Worm (Caenorhabditis elegans) whole organism, L1 larva: ENCODE data around the gene npp-3.

Source experiments
- C04F5.9 ChIP-seq: sonication (generic microtip); optimal IDR thresholded peaks from 2 replicates; lab custom pipeline; 2016; ENCODE audit warnings: missing genetic modification characterization, missing compliant biosample characterization
- C34B4.2 ChIP-seq: sonication (generic microtip); optimal IDR thresholded peaks from 2 replicates; lab custom pipeline; 2017; ENCODE audit warnings: mild to moderate bottlenecking, missing genetic modification characterization, missing compliant biosample characterization
- ama-1 ChIP-seq: fragments of 150-350 bp; optimal IDR thresholded peaks from 2 replicates; lab custom pipeline; 2014
- blmp-1 ChIP-seq: fragments of 150-350 bp; optimal IDR thresholded peaks from 2 replicates; lab custom pipeline; 2014; ENCODE audit warnings: missing biosample characterization, missing genetic modification characterization
- ceh-82 ChIP-seq, 3 experiments: fragments of 150-350 bp in 1 of 3; sonication (generic microtip) in 2 of 3; optimal IDR thresholded peaks; 2 replicates each; lab custom pipeline; 2014 to 2017; ENCODE audit warnings: missing biosample characterization in 3 of 3, missing genetic modification characterization in 3 of 3
- ceh-90 ChIP-seq: sonication (generic microtip); optimal IDR thresholded peaks from 2 replicates; lab custom pipeline; 2016; ENCODE audit warnings: missing genetic modification characterization, missing compliant biosample characterization
- ces-1 ChIP-seq: fragments of 150-350 bp; optimal IDR thresholded peaks from 2 replicates; lab custom pipeline; 2014; ENCODE audit warnings: missing biosample characterization, missing genetic modification reagents, missing genetic modification characterization
- dsc-1 ChIP-seq: sonication (generic microtip); optimal IDR thresholded peaks from 2 replicates; lab custom pipeline; 2016; ENCODE audit warnings: mild to moderate bottlenecking, missing genetic modification characterization, missing compliant biosample characterization
- efl-1 ChIP-seq, 4 experiments: fragments of 150-350 bp; optimal IDR thresholded peaks in 3 of 4; peaks in 1 of 4; 1 replicate in 1 of 4; 2 replicates in 3 of 4; lab custom pipeline; 2014; ENCODE audit warnings: missing biosample characterization in 2 of 4, missing genetic modification characterization in 2 of 4, missing genetic modification reagents in 2 of 4
- efl-3 ChIP-seq: fragments of 200-800 bp; sonication (Bioruptor generic); optimal IDR thresholded peaks from 2 replicates; lab custom pipeline; 2018; ENCODE audit warnings: mild to moderate bottlenecking, missing genetic modification characterization, missing compliant biosample characterization
- egl-27 ChIP-seq, 2 experiments: fragments of 150-350 bp in 1 of 2; sonication (generic microtip); optimal IDR thresholded peaks; 3 replicates each; lab custom pipeline; 2017 to 2018; ENCODE audit warnings: missing biosample characterization in 2 of 2, missing genetic modification characterization in 2 of 2, missing genetic modification reagents in 2 of 2
- elt-2 ChIP-seq: sonication (generic microtip); optimal IDR thresholded peaks from 2 replicates; lab custom pipeline; 2016; ENCODE audit warnings: missing genetic modification characterization, mild to moderate bottlenecking, inconsistent platforms, missing compliant biosample characterization, missing genetic modification reagents
- elt-3 ChIP-seq, 6 experiments: fragments of 150-350 bp in 1 of 6; sonication (generic microtip); optimal IDR thresholded peaks; 2 replicates each; lab custom pipeline; 2017 to 2018; ENCODE audit warnings: missing biosample characterization in 6 of 6, missing genetic modification characterization in 6 of 6, inconsistent platforms in 1 of 6
- ets-5 ChIP-seq: fragments of 200-800 bp; sonication (Bioruptor generic); IDR thresholded peaks from 2 replicates; pipeline ENCODE4 v1.3.6; 2022; ENCODE audit warnings: missing genetic modification characterization, missing compliant biosample characterization
- fkh-10 ChIP-seq: sonication (generic microtip); optimal IDR thresholded peaks from 2 replicates; lab custom pipeline; 2017; ENCODE audit warnings: missing biosample characterization, missing genetic modification reagents, missing genetic modification characterization
- fkh-8 ChIP-seq: sonication (generic microtip); optimal IDR thresholded peaks from 2 replicates; lab custom pipeline; 2016; ENCODE audit warnings: mild to moderate bottlenecking, missing genetic modification characterization, missing compliant biosample characterization
- grh-1 ChIP-seq: fragments of 200-800 bp; sonication (Bioruptor generic); IDR thresholded peaks from 2 replicates; pipeline ENCODE4 v1.3.6; 2022; ENCODE audit warnings: missing genetic modification reagents, missing genetic modification characterization, missing compliant biosample characterization
- hlh-4 ChIP-seq: sonication (generic microtip); optimal IDR thresholded peaks from 2 replicates; lab custom pipeline; 2016; ENCODE audit warnings: mild to moderate bottlenecking, missing genetic modification characterization, missing compliant biosample characterization
- lin-13 ChIP-seq: fragments of 150-350 bp; optimal IDR thresholded peaks from 2 replicates; lab custom pipeline; 2014; ENCODE audit warnings: missing biosample characterization, missing genetic modification reagents, missing genetic modification characterization
- lin-14 ChIP-seq: fragments of 200-800 bp; sonication (Bioruptor generic); optimal IDR thresholded peaks from 2 replicates; lab custom pipeline; 2018; ENCODE audit warnings: mild to moderate bottlenecking, missing genetic modification characterization, moderate library complexity, missing compliant biosample characterization
- lin-35 ChIP-seq, 2 experiments: fragments of 150-350 bp; optimal IDR thresholded peaks; 2 replicates each; lab custom pipeline; 2014; ENCODE audit warnings: missing biosample characterization in 2 of 2, missing genetic modification characterization in 2 of 2, missing genetic modification reagents in 2 of 2
- lin-39 ChIP-seq: fragments of 150-350 bp; optimal IDR thresholded peaks from 2 replicates; lab custom pipeline; 2014; ENCODE audit warnings: missing biosample characterization, missing genetic modification reagents, missing genetic modification characterization
- lsy-2 ChIP-seq, 2 experiments: fragments of 150-350 bp; optimal IDR thresholded peaks; 2 replicates each; lab custom pipeline; 2014; ENCODE audit warnings: missing biosample characterization in 2 of 2, missing genetic modification characterization in 2 of 2
- mdl-1 ChIP-seq, 2 experiments: fragments of 150-350 bp; optimal IDR thresholded peaks; 2 replicates each; lab custom pipeline; 2014 to 2017; ENCODE audit warnings: missing biosample characterization in 2 of 2, missing genetic modification characterization in 2 of 2, inconsistent platforms in 1 of 2
- mef-2 ChIP-seq: fragments of 150-350 bp; optimal IDR thresholded peaks from 2 replicates; lab custom pipeline; 2014; ENCODE audit warnings: missing biosample characterization, missing genetic modification characterization
- nhr-11 ChIP-seq: fragments of 150-350 bp; optimal IDR thresholded peaks from 2 replicates; lab custom pipeline; 2014; ENCODE audit warnings: missing biosample characterization, missing genetic modification characterization
- nhr-19 ChIP-seq: fragments of 200-800 bp; sonication (Bioruptor generic); conservative IDR thresholded peaks from 2 replicates; pipeline ENCODE4 v1.3.6; 2022; ENCODE audit warnings: missing genetic modification characterization, missing compliant biosample characterization
- nhr-20 ChIP-seq: sonication (generic microtip); optimal IDR thresholded peaks from 2 replicates; lab custom pipeline; 2016; ENCODE audit warnings: mild to moderate bottlenecking, missing genetic modification characterization, missing compliant biosample characterization
- nhr-28 ChIP-seq: fragments of 150-350 bp; optimal IDR thresholded peaks from 2 replicates; lab custom pipeline; 2014; ENCODE audit warnings: missing biosample characterization, missing genetic modification characterization
- nhr-71 ChIP-seq: sonication (generic microtip); optimal IDR thresholded peaks from 2 replicates; lab custom pipeline; 2016; ENCODE audit warnings: mild to moderate bottlenecking, missing genetic modification characterization, moderate library complexity, missing compliant biosample characterization
- nhr-76 ChIP-seq: sonication (generic microtip); optimal IDR thresholded peaks from 2 replicates; lab custom pipeline; 2017; ENCODE audit warnings: missing biosample characterization, missing genetic modification characterization
- nhr-77 ChIP-seq: fragments of 150-350 bp; optimal IDR thresholded peaks from 2 replicates; lab custom pipeline; 2014; ENCODE audit warnings: missing biosample characterization, missing genetic modification characterization
- nhr-84 ChIP-seq: sonication (generic microtip); optimal IDR thresholded peaks from 2 replicates; lab custom pipeline; 2017; ENCODE audit warnings: missing biosample characterization, missing genetic modification characterization
- nhr-85 ChIP-seq: sonication (generic microtip); peaks from one replicate; lab custom pipeline; 2016; ENCODE audit warnings: missing genetic modification characterization, inconsistent platforms, missing compliant biosample characterization
- nhr-90 ChIP-seq: sonication (generic microtip); optimal IDR thresholded peaks from 2 replicates; lab custom pipeline; 2016; ENCODE audit warnings: mild to moderate bottlenecking, missing genetic modification characterization, missing compliant biosample characterization; ENCODE audit not compliant: poor library complexity
- pqm-1 ChIP-seq: sonication (generic microtip); optimal IDR thresholded peaks from 3 replicates; lab custom pipeline; 2017; ENCODE audit warnings: missing biosample characterization, missing genetic modification characterization
- snpc-4 ChIP-seq: fragments of 150-350 bp; optimal IDR thresholded peaks from 2 replicates; lab custom pipeline; 2014; ENCODE audit warnings: missing biosample characterization, missing genetic modification characterization
- snu-23 ChIP-seq: sonication (generic microtip); optimal IDR thresholded peaks from 2 replicates; lab custom pipeline; 2016; ENCODE audit warnings: missing genetic modification characterization, missing compliant biosample characterization
- sox-4 ChIP-seq: sonication (generic microtip); optimal IDR thresholded peaks from 2 replicates; lab custom pipeline; 2016; ENCODE audit warnings: missing genetic modification characterization, missing compliant biosample characterization
- sptf-1 ChIP-seq: fragments of 150-350 bp; optimal IDR thresholded peaks from 2 replicates; lab custom pipeline; 2014; ENCODE audit warnings: missing biosample characterization, missing genetic modification characterization
- tbx-2 ChIP-seq: sonication (generic microtip); optimal IDR thresholded peaks from 2 replicates; lab custom pipeline; 2016; ENCODE audit warnings: missing genetic modification characterization, missing compliant biosample characterization
- tlp-1 ChIP-seq: fragments of 150-350 bp; optimal IDR thresholded peaks from 2 replicates; lab custom pipeline; 2014; ENCODE audit warnings: missing biosample characterization, missing genetic modification characterization
- unc-86 ChIP-seq: sonication (generic microtip); optimal IDR thresholded peaks from 2 replicates; lab custom pipeline; 2016; ENCODE audit warnings: missing genetic modification characterization, missing compliant biosample characterization
- unc-98 ChIP-seq: fragments of 200-800 bp; sonication (Bioruptor generic); IDR thresholded peaks from 2 replicates; pipeline ENCODE4 v1.3.6; 2022; ENCODE audit warnings: missing genetic modification characterization, missing compliant biosample characterization
- zag-1 ChIP-seq: fragments of 150-350 bp; optimal IDR thresholded peaks from 2 replicates; lab custom pipeline; 2014; ENCODE audit warnings: missing biosample characterization, missing genetic modification characterization
- zip-4 ChIP-seq: fragments of 200-800 bp; sonication (Bioruptor generic); optimal IDR thresholded peaks from 2 replicates; lab custom pipeline; 2018; ENCODE audit warnings: mild to moderate bottlenecking, missing genetic modification characterization, moderate library complexity, missing compliant biosample characterization

The npp-3 gene

ce11 chrII:11838353-11838752, 36.2 kb downstream of the npp-3 start (continued):
- TF ChIP-seq nhr-76 (tag; lab: Kevin White, UChicago) = no peak
- TF ChIP-seq efl-3 = no peak
- TF ChIP-seq egl-27 (tag; optimal IDR thresholded peaks at IDR 0.05; lab: Kevin White, UChicago) = no peak
- no peak for TF ChIP-seq lin-39 (tag; lab: Kevin White, UChicago)

- TF ChIP-seq blmp-1 (tag; lab: Kevin White, UChicago) = peak; percentile 75
- no peak for TF ChIP-seq nhr-76 (tag; lab: Kevin White, UChicago)
- TF ChIP-seq tbx-2 (tag; lab: Kevin White, UChicago) = peak; percentile 52
- peak; percentile 98 for TF ChIP-seq nhr-85
- peak; percentile 75 for TF ChIP-seq nhr-20 (tag; lab: Kevin White, UChicago)
- TF ChIP-seq ces-1 (GFP tag; lab: Kevin White, UChicago) = no peak
- no peak for TF ChIP-seq lin-39 (tag; lab: Kevin White, UChicago)
- TF ChIP-seq unc-98 (GFP tag; lab: Robert Waterston, UW) = no peak
- peak; percentile 19 for TF ChIP-seq mef-2 (tag; lab: Kevin White, UChicago)
- TF ChIP-seq zag-1 (tag; lab: Kevin White, UChicago) = no peak
- TF ChIP-seq pqm-1 (tag; lab: Kevin White, UChicago) = no peak
- TF ChIP-seq snpc-4 (tag; lab: Kevin White, UChicago) = no peak
- no peak for TF ChIP-seq zip-4
- TF ChIP-seq lin-35 (GFP tag; optimal IDR thresholded peaks at IDR 0.05; lab: Kevin White, UChicago) = peak in 1 of 2 experiments; percentile 52
- TF ChIP-seq elt-2 = peak; percentile 78
- TF ChIP-seq mdl-1 (tag; optimal IDR thresholded peaks at IDR 0.05; lab: Kevin White, UChicago) = peak in 1 of 2 experiments; percentile 27
- peak; percentile 40 for TF ChIP-seq nhr-90 (tag; lab: Kevin White, UChicago)
- TF ChIP-seq nhr-11 (tag; lab: Kevin White, UChicago) = no peak
- no peak for TF ChIP-seq sptf-1 (tag; lab: Kevin White, UChicago)
- peak; percentile 26; the same call in 1 of the 2 replicates for TF ChIP-seq grh-1
- TF ChIP-seq nhr-28 (tag; lab: Kevin White, UChicago) = no peak
- peak in 5 of 6 experiments; percentile 27 to 90 (median 68) for TF ChIP-seq elt-3 (tag; optimal IDR thresholded peaks at IDR 0.05; lab: Kevin White, UChicago)
- no peak for TF ChIP-seq dsc-1
- TF ChIP-seq sox-4 (tag; lab: Kevin White, UChicago) = no peak
- no peak for TF ChIP-seq fkh-8 (tag; lab: Kevin White, UChicago)
- TF ChIP-seq tlp-1 (tag; lab: Kevin White, UChicago) = no peak
- no peak for TF ChIP-seq unc-86 (tag; lab: Kevin White, UChicago)
- TF ChIP-seq nhr-77 (tag; lab: Kevin White, UChicago) = no peak
- TF ChIP-seq ama-1 (lab: Kevin White, UChicago) = no peak
- peak; percentile 62 for TF ChIP-seq nhr-19
- no peak for TF ChIP-seq C04F5.9 (tag; lab: Kevin White, UChicago)
- no peak for TF ChIP-seq ets-5 (GFP tag; lab: Robert Waterston, UW)
- TF ChIP-seq fkh-10 = no peak
- TF ChIP-seq nhr-71 (tag; lab: Kevin White, UChicago) = peak; percentile 73
- no peak for TF ChIP-seq ceh-82 (tag; optimal IDR thresholded peaks at IDR 0.05; lab: Kevin White, UChicago)
- peak; percentile 83 for TF ChIP-seq lin-14 (GFP tag; lab: Kevin White, UChicago)
- no peak for TF ChIP-seq C34B4.2
- no peak for TF ChIP-seq lin-13
- TF ChIP-seq efl-1 (optimal IDR thresholded peaks at IDR 0.05; lab: Kevin White, UChicago) = no peak
- TF ChIP-seq efl-1 (GFP tag; optimal IDR thresholded peaks at IDR 0.05 in 1 of 2; lab: Kevin White, UChicago) = peak in 1 of 2 experiments; percentile 76
- TF ChIP-seq hlh-4 (tag; lab: Kevin White, UChicago) = no peak
- no peak for TF ChIP-seq nhr-84 (tag; lab: Kevin White, UChicago)
- TF ChIP-seq egl-27 (tag; optimal IDR thresholded peaks at IDR 0.05; lab: Kevin White, UChicago) = no peak
- TF ChIP-seq lsy-2 (tag; optimal IDR thresholded peaks at IDR 0.05; lab: Kevin White, UChicago) = peak in 1 of 2 experiments; percentile 24
- no peak for TF ChIP-seq ceh-90
- TF ChIP-seq snu-23 = peak; percentile 49
Measured at ce11 chrII:11836554-11837218, 37.9 kb downstream of the npp-3 start.
